Worm (Caenorhabditis elegans): ENCODE results near the gene R05D3.9.
A peak's percentile ranks its signal among the peaks of the same experiment; 100 is the strongest.

- TF ChIP-seq unc-62 (GFP tag; optimal IDR thresholded peaks at IDR 0.05) (no peak), lsy-2 (tag; optimal IDR thresholded peaks at IDR 0.05) (peak; percentile 72 to 94), nhr-25 (tag; optimal IDR thresholded peaks at IDR 0.05) (peak; percentile 88), ZK546.5 (tag; optimal IDR thresholded peaks at IDR 0.05) (no peak), skn-1 (tag; optimal IDR thresholded peaks at IDR 0.05) (peak; percentile 8), ztf-11 (tag; optimal IDR thresholded peaks at IDR 0.05) (no peak), lin-39 (tag; optimal IDR thresholded peaks at IDR 0.05) (no peak), ceh-82 (tag; optimal IDR thresholded peaks at IDR 0.05) (no peak), mdl-1 (tag; optimal IDR thresholded peaks at IDR 0.05) (peak in 1 of 2 experiments; percentile 28), fos-1 (tag; optimal IDR thresholded peaks at IDR 0.05) (peak; percentile 86), blmp-1 (tag; optimal IDR thresholded peaks at IDR 0.05; ENCODE audit: insufficient read depth) (peak; percentile 25)
Measured at ce11 chrIII:8411976-8412375, 43.5 kb upstream of the R05D3.9 start.
